Worm (Caenorhabditis elegans) whole organism, mixed stage, embryonic: ENCODE data around the gene F59A1.18.

Experiments
- lin-13 ChIP-seq: fragments of 150-350 bp; optimal IDR thresholded peaks from 2 replicates; lab custom pipeline; 2014; ENCODE audit warnings: missing biosample characterization, missing genetic modification characterization
- ztf-11 ChIP-seq: fragments of 150-350 bp; optimal IDR thresholded peaks from 2 replicates; lab custom pipeline; 2014; ENCODE audit warnings: missing biosample characterization, missing genetic modification characterization

DNA sequence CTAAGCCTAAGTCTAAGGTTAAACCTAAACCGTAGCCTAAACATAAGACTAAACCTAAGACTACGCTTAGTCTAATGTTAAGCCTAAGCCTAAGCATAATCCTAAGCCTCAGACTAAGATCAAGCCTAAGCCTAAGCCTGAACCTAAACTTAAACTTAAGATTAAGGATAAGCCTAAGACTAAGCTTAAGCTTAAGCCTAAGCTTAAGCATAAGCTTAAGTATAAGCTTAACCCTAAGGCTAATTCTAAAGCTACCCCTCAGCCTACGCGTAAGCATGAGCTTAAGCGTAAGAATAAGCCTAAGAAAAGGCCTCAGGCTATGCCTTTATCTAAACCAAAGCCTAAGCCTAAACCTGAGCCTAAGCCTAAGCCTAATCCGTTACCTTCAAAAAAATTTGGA, 41.6 kb upstream of the F59A1.18 start:
- TF ChIP-seq ztf-11 (tag; lab: Kevin White, UChicago) (no peak), lin-13 (tag; lab: Kevin White, UChicago) (no peak)
